Fruit fly (Drosophila melanogaster) whole organism, pupa: Measurements from ENCODE around the gene CG7568.

Source experiments
- CG10348 ChIP-seq: fragments of 200-800 bp; sonication (Bioruptor generic); IDR thresholded peaks from 2 replicates; pipeline ENCODE4 v1.3.6; 2022; ENCODE audit warnings: missing biosample characterization, missing genetic modification characterization
- CG12605 ChIP-seq: fragments of 200-800 bp; sonication (Bioruptor generic); IDR thresholded peaks from 2 replicates; pipeline ENCODE4 v1.3.6; 2022; ENCODE audit warnings: missing biosample characterization, missing genetic modification characterization
- CG13204 ChIP-seq: fragments of 200-800 bp; sonication (Bioruptor generic); optimal IDR thresholded peaks from 2 replicates; lab custom pipeline; 2018; ENCODE audit warnings: missing biosample characterization, mild to moderate bottlenecking, missing genetic modification characterization, moderate library complexity
- CG14655 ChIP-seq: fragments of 200-800 bp; sonication (Bioruptor generic); optimal IDR thresholded peaks from 3 replicates; lab custom pipeline; 2017; ENCODE audit warnings: mild to moderate bottlenecking, missing biosample characterization, missing genetic modification reagents, missing genetic modification characterization
- CG15710 ChIP-seq: fragments of 200-800 bp; sonication (Bioruptor generic); optimal IDR thresholded peaks from 2 replicates; lab custom pipeline; 2018; ENCODE audit warnings: missing biosample characterization, mild to moderate bottlenecking, missing genetic modification characterization, moderate library complexity
- CG17806 ChIP-seq: fragments of 200-800 bp; sonication (Bioruptor generic); optimal IDR thresholded peaks from 2 replicates; lab custom pipeline; 2018; ENCODE audit warnings: missing biosample characterization, mild to moderate bottlenecking, missing genetic modification characterization, moderate library complexity
- CG32121 ChIP-seq: fragments of 200-800 bp; sonication (Bioruptor generic); IDR thresholded peaks from 2 replicates; pipeline ENCODE4 v1.3.6; 2022; ENCODE audit warnings: missing biosample characterization, missing genetic modification characterization
- CG34367 ChIP-seq: fragments of 200-800 bp; sonication (Bioruptor generic); optimal IDR thresholded peaks from 2 replicates; lab custom pipeline; 2018; ENCODE audit warnings: missing biosample characterization, mild to moderate bottlenecking, missing genetic modification characterization
- CG4496 ChIP-seq: fragments of 200-800 bp; sonication (Bioruptor generic); IDR thresholded peaks from 3 replicates; pipeline ENCODE4 v1.3.6; 2022; ENCODE audit warnings: missing biosample characterization, missing genetic modification characterization
- CG8159 ChIP-seq: fragments of 200-800 bp; sonication (Bioruptor generic); optimal IDR thresholded peaks from 3 replicates; lab custom pipeline; 2018; ENCODE audit warnings: missing biosample characterization, mild to moderate bottlenecking, missing genetic modification characterization, moderate library complexity
- CG8301 ChIP-seq: fragments of 200-800 bp; sonication (Bioruptor generic); optimal IDR thresholded peaks from 2 replicates; lab custom pipeline; 2018; ENCODE audit warnings: missing biosample characterization, mild to moderate bottlenecking, missing genetic modification characterization
- CG9948 ChIP-seq: fragments of 200-800 bp; sonication (Bioruptor generic); optimal IDR thresholded peaks from 2 replicates; lab custom pipeline; 2018; ENCODE audit warnings: missing biosample characterization, mild to moderate bottlenecking, missing genetic modification characterization, moderate library complexity
- D1 ChIP-seq: fragments of 200-800 bp; sonication (Bioruptor generic); optimal IDR thresholded peaks from 2 replicates; lab custom pipeline; 2018; ENCODE audit warnings: missing biosample characterization, mild to moderate bottlenecking, missing genetic modification characterization, moderate library complexity
- EcR ChIP-seq: fragments of 200-800 bp; sonication (Bioruptor generic); optimal IDR thresholded peaks from 3 replicates; lab custom pipeline; 2019; ENCODE audit warnings: missing biosample characterization, missing genetic modification characterization, mild to moderate bottlenecking, moderate library complexity, missing genetic modification reagents
- Ets98B ChIP-seq: fragments of 200-800 bp; sonication (Bioruptor generic); IDR thresholded peaks from 2 replicates; pipeline ENCODE4 v1.3.6; 2022; ENCODE audit warnings: missing biosample characterization, missing genetic modification characterization
- Pif1A ChIP-seq: fragments of 200-800 bp; sonication (Bioruptor generic); optimal IDR thresholded peaks from 3 replicates; lab custom pipeline; 2016; ENCODE audit warnings: missing biosample characterization, missing genetic modification characterization
- Pif1B ChIP-seq: fragments of 200-800 bp; sonication (Bioruptor generic); optimal IDR thresholded peaks from 3 replicates; lab custom pipeline; 2016; ENCODE audit warnings: missing biosample characterization, missing genetic modification characterization
- Snoo ChIP-seq: fragments of 200-800 bp; sonication (Bioruptor generic); optimal IDR thresholded peaks from 3 replicates; lab custom pipeline; 2017; ENCODE audit warnings: missing biosample characterization, mild to moderate bottlenecking, missing genetic modification characterization, inconsistent platforms
- fd96Ca ChIP-seq: fragments of 200-800 bp; sonication (Bioruptor generic); IDR thresholded peaks from 3 replicates; pipeline ENCODE4 v1.3.6; 2022; ENCODE audit warnings: missing biosample characterization, missing genetic modification characterization
- gl ChIP-seq: fragments of 200-800 bp; sonication (Bioruptor generic); optimal IDR thresholded peaks from 2 replicates; lab custom pipeline; 2018; ENCODE audit warnings: missing biosample characterization, mild to moderate bottlenecking, missing genetic modification characterization
- rn ChIP-seq: fragments of 200-800 bp; sonication (Bioruptor generic); IDR thresholded peaks from 2 replicates; pipeline ENCODE4 v1.3.6; 2022; ENCODE audit warnings: missing biosample characterization, missing genetic modification characterization

Gene CG7568

dm6 chr3R:29583299-29583698 lies 17.4 kb downstream of the CG7568 start:
- no peak for TF ChIP-seq CG14655 (GFP tag; lab: Kevin White, UChicago)
- no peak for TF ChIP-seq CG17806 (tag; lab: Kevin White, UChicago)
- TF ChIP-seq CG34367, result no peak
- TF ChIP-seq CG32121 (GFP tag; lab: Robert Waterston, UW), result no peak
- no peak for TF ChIP-seq Pif1A (GFP tag; lab: Kevin White, UChicago)
- TF ChIP-seq rn, result no peak
- TF ChIP-seq CG10348 (GFP tag; lab: Robert Waterston, UW), result no peak
- no peak for TF ChIP-seq CG8301 (tag; lab: Kevin White, UChicago)
- TF ChIP-seq CG9948 (tag; lab: Kevin White, UChicago), result no peak
- TF ChIP-seq Pif1B, result no peak
- TF ChIP-seq CG8159 (tag; lab: Kevin White, UChicago), result no peak
- no peak for TF ChIP-seq CG15710
- no peak for TF ChIP-seq gl (tag; lab: Kevin White, UChicago)
- TF ChIP-seq Ets98B (GFP tag; lab: Robert Waterston, UW), result no peak
- no peak for TF ChIP-seq CG13204 (GFP tag; lab: Kevin White, UChicago)
- TF ChIP-seq D1 (tag; lab: Kevin White, UChicago), result no peak
- no peak for TF ChIP-seq EcR (GFP tag; lab: Kevin White, UChicago)
- no peak for TF ChIP-seq fd96Ca (GFP tag; lab: Robert Waterston, UW)

dm6 chr3R:29581420-29581819 lies 19.2 kb downstream of the CG7568 start:
- TF ChIP-seq Pif1B (no peak), CG8159 (tag; lab: Kevin White, UChicago) (peak; percentile 39), CG15710 (peak; percentile 19), D1 (tag; lab: Kevin White, UChicago) (no peak)

- TF ChIP-seq CG32121 (GFP tag; lab: Robert Waterston, UW), result no peak
Measured at dm6 chr3R:29576009-29576408, 24.7 kb downstream of the CG7568 start.

- TF ChIP-seq D1 (tag; lab: Kevin White, UChicago), result no peak
- TF ChIP-seq Ets98B (GFP tag; lab: Robert Waterston, UW), result no peak
- TF ChIP-seq CG15710, result no peak
Measured at dm6 chr3R:29572040-29572648, 28.5 kb downstream of the CG7568 start.

dm6 chr3R:29570239-29570814 lies 30.3 kb downstream of the CG7568 start:
- TF ChIP-seq fd96Ca (GFP tag; lab: Robert Waterston, UW), result no peak
- peak; percentile 66 for TF ChIP-seq CG15710
- TF ChIP-seq CG9948 (tag; lab: Kevin White, UChicago), result peak; percentile 67
- no peak for TF ChIP-seq Ets98B (GFP tag; lab: Robert Waterston, UW)
- TF ChIP-seq Snoo, result no peak
- peak; percentile 38 for TF ChIP-seq CG34367
- no peak for TF ChIP-seq CG32121 (GFP tag; lab: Robert Waterston, UW)
- TF ChIP-seq CG13204 (GFP tag; lab: Kevin White, UChicago), result no peak
- no peak for TF ChIP-seq gl (tag; lab: Kevin White, UChicago)
- no peak for TF ChIP-seq rn
- no peak for TF ChIP-seq CG10348 (GFP tag; lab: Robert Waterston, UW)
- peak; percentile 72 for TF ChIP-seq CG14655 (GFP tag; lab: Kevin White, UChicago)
- no peak for TF ChIP-seq EcR (GFP tag; lab: Kevin White, UChicago)
- peak; percentile 17 for TF ChIP-seq Pif1B
- TF ChIP-seq CG8301 (tag; lab: Kevin White, UChicago), result peak; percentile 69
- peak; percentile 39; the same call in 1 of the 2 replicates for TF ChIP-seq CG12605 (GFP tag; lab: Robert Waterston, UW)
- no peak for TF ChIP-seq Pif1A (GFP tag; lab: Kevin White, UChicago)
- no peak for TF ChIP-seq CG4496 (GFP tag; lab: Robert Waterston, UW)
- no peak for TF ChIP-seq D1 (tag; lab: Kevin White, UChicago)
- TF ChIP-seq CG8159 (tag; lab: Kevin White, UChicago), result peak; percentile 78
- peak; percentile 66 for TF ChIP-seq CG17806 (tag; lab: Kevin White, UChicago)
- TF ChIP-seq, all 21 proteins: peak for 9

- TF ChIP-seq CG4496 (GFP tag; lab: Robert Waterston, UW), result peak; percentile 83
- TF ChIP-seq rn, result peak; percentile 42; the same call in 1 of the 2 replicates
- TF ChIP-seq CG34367, result peak; percentile 61
- peak; percentile 70 for TF ChIP-seq CG32121 (GFP tag; lab: Robert Waterston, UW)
- TF ChIP-seq CG10348 (GFP tag; lab: Robert Waterston, UW), result no peak
- TF ChIP-seq Ets98B (GFP tag; lab: Robert Waterston, UW), result peak; percentile 71
- peak; percentile 57 for TF ChIP-seq CG8301 (tag; lab: Kevin White, UChicago)
- peak; percentile 62 for TF ChIP-seq Pif1A (GFP tag; lab: Kevin White, UChicago)
- TF ChIP-seq Snoo, result peak; percentile 80
- TF ChIP-seq CG8159 (tag; lab: Kevin White, UChicago), result peak; percentile 67
- TF ChIP-seq CG14655 (GFP tag; lab: Kevin White, UChicago), result peak; percentile 61
- peak; percentile 85 for TF ChIP-seq fd96Ca (GFP tag; lab: Robert Waterston, UW)
- peak; percentile 69 for TF ChIP-seq CG15710
- TF ChIP-seq CG9948 (tag; lab: Kevin White, UChicago), result peak; percentile 65
- peak; percentile 25 for TF ChIP-seq D1 (tag; lab: Kevin White, UChicago)
- peak; percentile 51 for TF ChIP-seq Pif1B
- TF ChIP-seq gl (tag; lab: Kevin White, UChicago), result peak; percentile 6
- no peak for TF ChIP-seq CG13204 (GFP tag; lab: Kevin White, UChicago)
- peak; percentile 44; the same call in 1 of the 2 replicates for TF ChIP-seq CG12605 (GFP tag; lab: Robert Waterston, UW)
- no peak for TF ChIP-seq EcR (GFP tag; lab: Kevin White, UChicago)
- peak; percentile 62 for TF ChIP-seq CG17806 (tag; lab: Kevin White, UChicago)
Measured at dm6 chr3R:29566997-29567670, 33.5 kb downstream of the CG7568 start.
